Worm (Caenorhabditis elegans): Measurements from ENCODE around the gene gcy-15.

DNA sequence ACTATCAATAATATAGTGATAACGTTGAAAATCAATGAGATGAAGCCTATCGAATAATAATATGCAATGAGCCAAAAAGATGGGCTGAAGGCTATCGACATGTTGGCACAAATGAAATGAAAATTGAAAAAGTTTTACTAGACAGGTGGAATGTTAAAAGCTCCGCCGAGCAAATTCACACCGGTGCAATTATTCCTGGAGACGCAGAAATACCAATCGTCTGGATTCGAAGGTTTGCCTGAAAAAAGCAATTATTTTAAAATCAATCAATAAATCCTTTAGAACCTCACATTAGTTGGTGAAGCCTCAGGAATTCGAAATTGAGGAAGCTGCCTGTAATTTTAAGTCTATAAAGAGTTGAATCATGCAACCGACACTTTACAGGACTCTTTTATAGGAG is 42.5 kb downstream of the gcy-15 start, which contains the start of gene sri-32:
- TF ChIP-seq ceh-88 (GFP tag; IDR thresholded peaks at IDR 0.05) = no peak
- no peak for TF ChIP-seq nhr-20 (tag; optimal IDR thresholded peaks at IDR 0.05)
- TF ChIP-seq snpc-4 (tag; optimal IDR thresholded peaks at IDR 0.05) = no peak
- TF ChIP-seq unc-62 (GFP tag; optimal IDR thresholded peaks at IDR 0.05) = no peak
- TF ChIP-seq hpl-2 (GFP tag; optimal IDR thresholded peaks at IDR 0.05) = no peak

Measured in whole organism, L1 larva.